Worm (Caenorhabditis elegans): ENCODE results near the gene F35H8.4.

The F35H8.4 gene

DNA sequence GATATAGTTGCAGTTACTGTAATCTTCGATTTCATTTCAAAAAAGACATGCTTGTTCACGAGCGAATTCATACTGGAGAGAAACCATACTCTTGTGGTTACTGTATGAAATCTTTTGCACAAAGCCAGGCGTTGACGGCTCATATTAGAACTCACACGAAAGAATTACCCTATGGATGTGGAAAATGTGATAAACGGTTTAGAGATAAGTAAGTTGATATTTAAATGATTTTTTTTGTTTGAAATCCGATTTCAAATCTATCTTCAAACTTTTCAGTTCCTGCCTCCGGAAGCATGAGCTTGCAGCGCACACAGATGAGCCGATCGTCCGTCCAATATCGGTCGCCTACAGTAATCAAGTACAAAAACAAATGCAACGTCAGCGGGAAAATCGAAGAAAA lies 923 bp downstream of the F35H8.4 start:
- no peak for TF ChIP-seq nhr-11 (tag; optimal IDR thresholded peaks at IDR 0.05)
- TF ChIP-seq egl-27 (tag; optimal IDR thresholded peaks at IDR 0.05), result no peak
- TF ChIP-seq vab-15 (tag; optimal IDR thresholded peaks at IDR 0.05), result no peak
- TF ChIP-seq grh-1 (GFP tag; IDR thresholded peaks at IDR 0.05), result no peak

DNA sequence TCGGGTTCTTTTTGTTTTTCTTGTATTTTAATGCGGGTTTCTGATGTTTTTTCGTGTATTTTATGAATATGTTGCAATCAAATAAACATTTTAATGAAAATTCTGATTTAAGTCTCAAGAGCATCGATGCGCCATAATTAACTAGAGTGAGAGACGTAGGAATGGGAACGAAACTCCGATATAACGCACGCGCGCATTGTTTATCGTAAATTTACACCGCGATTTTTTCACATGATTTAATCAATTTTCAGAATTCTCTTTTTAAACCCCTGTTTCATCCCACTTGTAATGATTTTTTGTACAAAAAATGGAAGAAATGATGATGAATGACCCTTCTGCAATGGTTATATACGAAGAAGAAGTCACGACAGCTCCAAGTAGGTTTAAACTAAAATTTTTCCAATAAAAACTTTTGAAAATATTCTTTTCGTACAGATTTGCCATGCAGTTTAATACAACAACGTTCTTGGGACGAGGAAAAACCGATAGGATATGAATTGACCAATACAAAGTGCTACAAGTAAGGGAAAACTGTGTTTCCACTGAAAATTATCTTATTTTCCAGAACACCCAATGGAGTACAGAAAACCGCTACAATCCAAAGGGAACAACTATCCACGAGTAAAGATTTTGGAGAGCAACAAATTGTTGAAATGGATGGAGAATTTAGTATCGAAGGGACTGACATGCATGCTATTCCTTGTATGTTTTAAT lies 2.2 kb downstream of the F35H8.4 start, which contains the start of gene zfp-2:
Gene zfp-2 (plus strand): TSS at position 214 of the 714 bp plus-strand sequence.
- TF ChIP-seq zag-1 (tag; optimal IDR thresholded peaks at IDR 0.05) (no peak), lsy-2 (tag; optimal IDR thresholded peaks at IDR 0.05) (peak; percentile 12 to 57), lin-14 (GFP tag; optimal IDR thresholded peaks at IDR 0.05) (no peak), nhr-71 (tag; optimal IDR thresholded peaks at IDR 0.05) (peak; percentile 3), snu-23 (GFP tag; optimal IDR thresholded peaks at IDR 0.05) (peak; percentile 26), mdl-1 (tag; optimal IDR thresholded peaks at IDR 0.05) (no peak), blmp-1 (tag; optimal IDR thresholded peaks at IDR 0.05) (peak; percentile 21), nhr-20 (tag; optimal IDR thresholded peaks at IDR 0.05) (peak; percentile 5), dpl-1 (GFP tag; optimal IDR thresholded peaks at IDR 0.05) (peak in 2 of 3 experiments; percentile 5 to 44), nhr-90 (tag; optimal IDR thresholded peaks at IDR 0.05; ENCODE audit: poor library complexity) (no peak), ceh-82 (tag; optimal IDR thresholded peaks at IDR 0.05) (peak in 1 of 3 experiments; percentile 0), efl-1 (optimal IDR thresholded peaks at IDR 0.05) (peak; percentile 31 to 43), efl-1 (GFP tag; optimal IDR thresholded peaks at IDR 0.05 in 1 of 2) (peak; percentile 31 to 89), unc-86 (tag; optimal IDR thresholded peaks at IDR 0.05) (no peak), lin-35 (GFP tag; optimal IDR thresholded peaks at IDR 0.05) (peak; percentile 26 to 37), lir-3 (tag; optimal IDR thresholded peaks at IDR 0.05; ENCODE audit: poor library complexity) (no peak), ceh-8 (GFP tag; optimal IDR thresholded peaks at IDR 0.05) (no peak)

DNA sequence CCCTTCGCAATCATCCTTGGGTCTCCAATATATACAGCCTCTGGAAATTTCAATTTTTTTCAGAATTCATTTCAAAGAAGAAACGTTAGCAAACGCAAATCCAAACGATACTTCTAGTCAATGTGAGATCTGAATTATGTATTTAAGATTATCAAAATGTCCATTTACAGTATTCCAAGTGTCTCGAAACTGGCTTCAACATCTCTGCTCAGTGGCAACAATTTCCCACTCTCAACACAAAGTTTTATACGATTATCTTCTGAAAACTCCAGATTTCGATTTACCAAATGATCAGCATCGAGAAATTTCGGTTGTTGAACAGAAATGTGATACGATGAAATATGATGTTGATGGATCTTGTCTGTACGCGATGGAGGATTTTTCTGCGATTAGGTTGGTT lies 3.2 kb downstream of the F35H8.4 start:
- TF ChIP-seq mef-2 (tag; optimal IDR thresholded peaks at IDR 0.05) (no peak), xbp-1 (tag; optimal IDR thresholded peaks at IDR 0.05) (no peak), nhr-47 (tag; optimal IDR thresholded peaks at IDR 0.05) (no peak), lin-13 (GFP tag; optimal IDR thresholded peaks at IDR 0.05) (no peak), pag-3 (tag; optimal IDR thresholded peaks at IDR 0.05; ENCODE audit: borderline replicate concordance, insufficient read depth) (no peak), sup-37 (GFP tag; optimal IDR thresholded peaks at IDR 0.05) (no peak), aly-2 (tag; optimal IDR thresholded peaks at IDR 0.05) (no peak), sox-4 (tag; optimal IDR thresholded peaks at IDR 0.05) (no peak), lin-14 (GFP tag; optimal IDR thresholded peaks at IDR 0.05) (no peak), nhr-77 (tag; optimal IDR thresholded peaks at IDR 0.05) (no peak), swsn-7 (tag; optimal IDR thresholded peaks at IDR 0.05) (no peak), snpc-4 (tag; optimal IDR thresholded peaks at IDR 0.05) (no peak), lir-3 (tag; optimal IDR thresholded peaks at IDR 0.05; ENCODE audit: poor library complexity) (no peak)

DNA sequence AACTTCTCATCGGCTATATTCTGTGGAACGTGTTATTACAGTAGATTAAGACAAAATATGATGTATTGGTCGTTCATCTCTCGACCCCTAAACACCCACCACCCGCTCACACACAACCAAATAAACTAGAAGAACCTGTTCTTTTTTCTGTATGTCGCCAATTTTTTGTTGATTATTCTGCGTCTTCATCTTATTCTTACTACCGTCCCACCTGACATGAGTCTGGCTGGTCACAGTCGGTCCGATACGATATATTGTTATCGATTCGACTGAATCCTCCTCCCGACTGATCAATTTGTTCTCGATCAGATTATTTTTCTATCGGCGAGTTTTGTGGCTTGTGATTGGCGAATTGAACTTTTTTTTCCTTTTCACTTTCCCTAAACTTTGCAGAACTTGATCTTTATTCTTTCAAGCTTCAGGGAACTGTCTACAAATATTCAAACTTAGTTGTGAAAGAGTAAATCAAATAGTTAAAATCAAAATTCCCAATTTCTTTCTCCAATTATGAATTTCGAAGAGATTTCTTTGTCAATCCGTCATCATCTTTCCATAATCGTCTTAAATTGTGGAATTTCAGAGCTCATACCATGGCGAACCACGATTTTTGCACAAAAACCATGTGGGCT lies 4.8 kb downstream of the F35H8.4 start, which contains the start of gene F35H8.2:
Gene F35H8.2 (plus strand): TSS at position 579 of the 629 bp plus-strand sequence.
- no peak for TF ChIP-seq mef-2 (tag; optimal IDR thresholded peaks at IDR 0.05)
- peak; percentile 49 for TF ChIP-seq unc-130 (tag; optimal IDR thresholded peaks at IDR 0.05)
- TF ChIP-seq blmp-1 (tag; optimal IDR thresholded peaks at IDR 0.05), result peak; percentile 79
- TF ChIP-seq grh-1 (GFP tag; IDR thresholded peaks at IDR 0.05), result peak; percentile 43; the same call in 1 of the 2 replicates
- TF ChIP-seq lin-35 (GFP tag; optimal IDR thresholded peaks at IDR 0.05), result peak in 1 of 2 experiments; percentile 25
- no peak for TF ChIP-seq ceh-82 (tag; optimal IDR thresholded peaks at IDR 0.05)
- TF ChIP-seq lin-14 (GFP tag; optimal IDR thresholded peaks at IDR 0.05), result peak; percentile 45
- TF ChIP-seq nhr-237 (tag; optimal IDR thresholded peaks at IDR 0.05), result no peak
- TF ChIP-seq unc-86 (tag; optimal IDR thresholded peaks at IDR 0.05), result no peak
- no peak for TF ChIP-seq unc-98 (GFP tag; IDR thresholded peaks at IDR 0.05)
- TF ChIP-seq ama-1 (optimal IDR thresholded peaks at IDR 0.05), result no peak
- TF ChIP-seq nhr-85 (tag), result peak; percentile 77
- no peak for TF ChIP-seq Y116A8C.19 (tag; optimal IDR thresholded peaks at IDR 0.05; ENCODE audit: borderline replicate concordance)
- TF ChIP-seq elt-3 (tag; optimal IDR thresholded peaks at IDR 0.05), result peak in 1 of 6 experiments; percentile 29
- TF ChIP-seq dpl-1 (GFP tag; optimal IDR thresholded peaks at IDR 0.05), result no peak
- no peak for TF ChIP-seq C16A3.4 (tag; optimal IDR thresholded peaks at IDR 0.05)
- TF ChIP-seq C34B4.2 (tag; optimal IDR thresholded peaks at IDR 0.05), result no peak
- TF ChIP-seq nhr-20 (tag; optimal IDR thresholded peaks at IDR 0.05), result peak; percentile 9
- no peak for TF ChIP-seq sox-4 (tag; optimal IDR thresholded peaks at IDR 0.05)
- no peak for TF ChIP-seq snu-23 (GFP tag; optimal IDR thresholded peaks at IDR 0.05)
